Fruit fly (Drosophila melanogaster) Kc167 (cell line): ENCODE measurements around the gene Vha100-4.

ENCODE experiments used
- Myc ChIP-seq: fragments of >200 bp; optimal IDR thresholded peaks from 2 replicates; lab custom pipeline; 2017; ENCODE audit warnings: missing external identifiers
- Sin3A ChIP-seq: fragments of >200 bp; optimal IDR thresholded peaks from 2 replicates; lab custom pipeline; 2018; ENCODE audit warnings: missing external identifiers
- h ChIP-seq: fragments of >200 bp; optimal IDR thresholded peaks from 3 replicates; lab custom pipeline; 2018; ENCODE audit warnings: missing external identifiers
- insv ChIP-seq: fragments of >200 bp; optimal IDR thresholded peaks from 3 replicates; lab custom pipeline; 2018; ENCODE audit warnings: missing external identifiers
- psq ChIP-seq: fragments of >200 bp; optimal IDR thresholded peaks from 2 replicates; lab custom pipeline; 2017; ENCODE audit warnings: missing external identifiers
- ttk ChIP-seq: sonication (Bioruptor generic); optimal IDR thresholded peaks from 2 replicates; lab custom pipeline; 2017; ENCODE audit warnings: missing external identifiers

Gene Vha100-4

dm6 chr3R:18389790-18390189 lies at the start of gene Vha100-4:
TSS of gene Vha100-4 (minus strand) at chr3R:18389805.
- TF ChIP-seq psq (lab: Kevin White, UChicago) = no peak
- no peak for TF ChIP-seq Sin3A (lab: Kevin White, UChicago)
- TF ChIP-seq Myc (lab: Kevin White, UChicago) = no peak
- TF ChIP-seq ttk (lab: Kevin White, UChicago) = no peak
- no peak for TF ChIP-seq insv (lab: Kevin White, UChicago)
- TF ChIP-seq h (lab: Kevin White, UChicago) = no peak

- TF ChIP-seq Sin3A (lab: Kevin White, UChicago) (no peak), h (lab: Kevin White, UChicago) (no peak), Myc (lab: Kevin White, UChicago) (no peak), insv (lab: Kevin White, UChicago) (no peak), ttk (lab: Kevin White, UChicago) (no peak)
Measured at dm6 chr3R:18438827-18439717, 49.5 kb upstream of the Vha100-4 start.

- TF ChIP-seq Myc (lab: Kevin White, UChicago) (no peak), Sin3A (lab: Kevin White, UChicago) (no peak), insv (lab: Kevin White, UChicago) (no peak), h (lab: Kevin White, UChicago) (no peak), psq (lab: Kevin White, UChicago) (no peak), ttk (lab: Kevin White, UChicago) (no peak)
Measured at dm6 chr3R:18438181-18438826, 48.7 kb upstream of the Vha100-4 start.

dm6 chr3R:18436550-18437362 lies 47.2 kb upstream of the Vha100-4 start:
- no peak for TF ChIP-seq Myc (lab: Kevin White, UChicago)
- no peak for TF ChIP-seq insv (lab: Kevin White, UChicago)
- no peak for TF ChIP-seq h (lab: Kevin White, UChicago)
- no peak for TF ChIP-seq Sin3A (lab: Kevin White, UChicago)
- TF ChIP-seq ttk (lab: Kevin White, UChicago) = no peak
- TF ChIP-seq psq (lab: Kevin White, UChicago) = no peak

- TF ChIP-seq h (lab: Kevin White, UChicago) (no peak), Sin3A (lab: Kevin White, UChicago) (no peak), ttk (lab: Kevin White, UChicago) (no peak), insv (lab: Kevin White, UChicago) (no peak), Myc (lab: Kevin White, UChicago) (no peak), psq (lab: Kevin White, UChicago) (no peak)
Measured at dm6 chr3R:18432905-18433304, 43.3 kb upstream of the Vha100-4 start.

dm6 chr3R:18423352-18423751 lies 33.7 kb upstream of the Vha100-4 start:
- no peak for TF ChIP-seq Sin3A (lab: Kevin White, UChicago)
- no peak for TF ChIP-seq insv (lab: Kevin White, UChicago)
- no peak for TF ChIP-seq Myc (lab: Kevin White, UChicago)
- TF ChIP-seq h (lab: Kevin White, UChicago) = no peak
- no peak for TF ChIP-seq ttk (lab: Kevin White, UChicago)
- TF ChIP-seq psq (lab: Kevin White, UChicago) = no peak

- TF ChIP-seq Sin3A (lab: Kevin White, UChicago) (no peak), psq (lab: Kevin White, UChicago) (no peak), h (lab: Kevin White, UChicago) (no peak), Myc (lab: Kevin White, UChicago) (no peak)
Measured at dm6 chr3R:18422446-18422845, 32.8 kb upstream of the Vha100-4 start.

- TF ChIP-seq psq (lab: Kevin White, UChicago) (peak; percentile 64), Sin3A (lab: Kevin White, UChicago) (no peak)
Measured at dm6 chr3R:18412279-18413214, 22.9 kb upstream of the Vha100-4 start, which contains the start of gene CG31122. TSS of gene CG31122 (minus strand) at chr3R:18412874.

- TF ChIP-seq ttk (lab: Kevin White, UChicago) = no peak
- TF ChIP-seq insv (lab: Kevin White, UChicago) = no peak
- no peak for TF ChIP-seq psq (lab: Kevin White, UChicago)
- TF ChIP-seq Sin3A (lab: Kevin White, UChicago) = no peak
- TF ChIP-seq h (lab: Kevin White, UChicago) = no peak
Measured at dm6 chr3R:18411205-18411749, 21.7 kb upstream of the Vha100-4 start, which contains the start of gene CG10864. TSS of gene CG10864 (minus strand) at chr3R:18411631.

dm6 chr3R:18404713-18405112 lies 15.1 kb upstream of the Vha100-4 start, which contains the start of gene CG7685:
TSS of gene CG7685 (plus strand) at chr3R:18404940.
- TF ChIP-seq Myc (lab: Kevin White, UChicago) (no peak), insv (lab: Kevin White, UChicago) (no peak), h (lab: Kevin White, UChicago) (no peak), Sin3A (lab: Kevin White, UChicago) (no peak), psq (lab: Kevin White, UChicago) (no peak), ttk (lab: Kevin White, UChicago) (no peak)
